Fruit fly (Drosophila melanogaster) whole organism, prepupa: ENCODE data around the gene CG12402.
A peak's percentile ranks its signal among the peaks of the same experiment; 100 is the strongest.

Source experiments
- Blimp-1 ChIP-seq: fragments of 200-800 bp; sonication (Bioruptor generic); optimal IDR thresholded peaks from 3 replicates; lab custom pipeline; 2017; ENCODE audit warnings: missing biosample characterization, missing genetic modification characterization, mild to moderate bottlenecking, moderate library complexity, missing genetic modification reagents
- CG10631 ChIP-seq: fragments of 200-800 bp; sonication (Bioruptor generic); optimal IDR thresholded peaks from 2 replicates; lab custom pipeline; 2016; ENCODE audit warnings: missing biosample characterization, missing genetic modification characterization
- CG10669 ChIP-seq: fragments of 200-800 bp; sonication (Bioruptor generic); optimal IDR thresholded peaks from 3 replicates; lab custom pipeline; 2018; ENCODE audit warnings: missing biosample characterization, mild to moderate bottlenecking, missing genetic modification characterization, moderate library complexity
- CG11294 ChIP-seq: fragments of 200-800 bp; sonication (Bioruptor generic); IDR thresholded peaks from 2 replicates; pipeline ENCODE4 v1.3.6; 2022; ENCODE audit warnings: missing biosample characterization, missing genetic modification characterization
- CG11762 ChIP-seq: fragments of 200-800 bp; sonication (Bioruptor generic); optimal IDR thresholded peaks from 3 replicates; lab custom pipeline; 2016; ENCODE audit warnings: missing biosample characterization, missing genetic modification characterization; ENCODE audit not compliant: insufficient read depth
- CG15336 ChIP-seq: fragments of 200-800 bp; sonication (Bioruptor generic); IDR thresholded peaks from 2 replicates; pipeline ENCODE4 v1.3.6; 2022; ENCODE audit warnings: missing biosample characterization, missing genetic modification characterization
- CG16779 ChIP-seq: fragments of 200-800 bp; sonication (Bioruptor generic); optimal IDR thresholded peaks from 3 replicates; lab custom pipeline; 2017; ENCODE audit warnings: missing biosample characterization, mild to moderate bottlenecking, missing genetic modification characterization
- CG31627 ChIP-seq: fragments of 200-800 bp; sonication (Bioruptor generic); optimal IDR thresholded peaks from 3 replicates; lab custom pipeline; 2016; ENCODE audit warnings: missing biosample characterization, missing genetic modification characterization
- CG34406 ChIP-seq: fragments of 200-800 bp; sonication (Bioruptor generic); optimal IDR thresholded peaks from 3 replicates; lab custom pipeline; 2016; ENCODE audit warnings: missing biosample characterization, missing genetic modification characterization
- CG4318 ChIP-seq: fragments of 200-800 bp; sonication (Bioruptor generic); optimal IDR thresholded peaks from 3 replicates; lab custom pipeline; 2017; ENCODE audit warnings: missing biosample characterization, mild to moderate bottlenecking, missing genetic modification characterization
- CG6163 ChIP-seq: fragments of 200-800 bp; sonication (Bioruptor generic); IDR thresholded peaks from 3 replicates; pipeline ENCODE4 v1.3.6; 2022; ENCODE audit warnings: missing biosample characterization, missing genetic modification characterization
- CG6276 ChIP-seq: fragments of 200-800 bp; sonication (Bioruptor generic); optimal IDR thresholded peaks from 2 replicates; lab custom pipeline; 2017; ENCODE audit warnings: missing biosample characterization, mild to moderate bottlenecking, missing genetic modification characterization
- CG6808 ChIP-seq: fragments of 200-800 bp; sonication (Bioruptor generic); optimal IDR thresholded peaks from 3 replicates; lab custom pipeline; 2017; ENCODE audit warnings: missing biosample characterization, missing genetic modification characterization, mild to moderate bottlenecking, moderate library complexity, missing genetic modification reagents
- CG6854 ChIP-seq: fragments of 200-800 bp; sonication (Bioruptor generic); optimal IDR thresholded peaks from 2 replicates; lab custom pipeline; 2017; ENCODE audit warnings: missing biosample characterization, mild to moderate bottlenecking, missing genetic modification characterization
- CG7368 ChIP-seq: fragments of 200-800 bp; sonication (Bioruptor generic); optimal IDR thresholded peaks from 3 replicates; lab custom pipeline; 2016; ENCODE audit warnings: missing biosample characterization, missing genetic modification characterization
- CG8119 ChIP-seq: fragments of 200-800 bp; sonication (Bioruptor generic); IDR thresholded peaks from 3 replicates; pipeline ENCODE4 v1.3.6; 2022; ENCODE audit warnings: missing biosample characterization, missing genetic modification characterization
- CG8632 ChIP-seq: fragments of 200-800 bp; sonication (Bioruptor generic); optimal IDR thresholded peaks from 3 replicates; lab custom pipeline; 2016; ENCODE audit warnings: missing biosample characterization, missing genetic modification characterization
- CG9139 ChIP-seq: fragments of 200-800 bp; sonication (Bioruptor generic); optimal IDR thresholded peaks from 3 replicates; lab custom pipeline; 2017; ENCODE audit warnings: missing biosample characterization, mild to moderate bottlenecking, missing genetic modification characterization
- Eip75B ChIP-seq: fragments of 200-800 bp; sonication (Bioruptor generic); optimal IDR thresholded peaks from 3 replicates; lab custom pipeline; 2016; ENCODE audit warnings: missing biosample characterization, missing genetic modification characterization
- Eip78C ChIP-seq: fragments of 200-800 bp; sonication (Bioruptor generic); peaks from one replicate; lab custom pipeline; 2016; ENCODE audit warnings: missing biosample characterization, missing genetic modification characterization
- Eip93F ChIP-seq: fragments of 200-800 bp; sonication (Bioruptor generic); optimal IDR thresholded peaks from 2 replicates; lab custom pipeline; 2016; ENCODE audit warnings: missing biosample characterization, mild to moderate bottlenecking, missing genetic modification characterization
- Ets21C ChIP-seq: fragments of 200-800 bp; sonication (Bioruptor generic); optimal IDR thresholded peaks from 3 replicates; lab custom pipeline; 2016; ENCODE audit warnings: missing biosample characterization, missing genetic modification characterization
- Ets96B ChIP-seq: fragments of 200-800 bp; optimal IDR thresholded peaks from 2 replicates; lab custom pipeline; 2019; ENCODE audit warnings: missing biosample characterization, mild to moderate bottlenecking, missing genetic modification characterization, moderate library complexity
- Gug ChIP-seq: fragments of 200-800 bp; sonication (Bioruptor generic); IDR thresholded peaks from 2 replicates; pipeline ENCODE4 v1.3.6; 2022; ENCODE audit warnings: missing biosample characterization, missing genetic modification characterization
- Hr38 ChIP-seq: sonication (Bioruptor generic); optimal IDR thresholded peaks from 2 replicates; lab custom pipeline; 2016; ENCODE audit warnings: missing biosample characterization, missing genetic modification characterization
- Hr4 ChIP-seq: fragments of 200-800 bp; sonication (Bioruptor generic); optimal IDR thresholded peaks from 3 replicates; lab custom pipeline; 2016; ENCODE audit warnings: missing biosample characterization, missing genetic modification characterization
- Lpt ChIP-seq: fragments of 200-800 bp; sonication (Bioruptor generic); optimal IDR thresholded peaks from 3 replicates; lab custom pipeline; 2016; ENCODE audit warnings: missing biosample characterization, missing genetic modification characterization
- Met ChIP-seq: fragments of 200-800 bp; sonication (Bioruptor generic); optimal IDR thresholded peaks from 3 replicates; lab custom pipeline; 2016; ENCODE audit warnings: missing biosample characterization, missing genetic modification characterization
- Smox ChIP-seq: fragments of 200-800 bp; sonication (Bioruptor generic); optimal IDR thresholded peaks from 3 replicates; lab custom pipeline; 2016; ENCODE audit warnings: missing biosample characterization, missing genetic modification characterization
- Sox14 ChIP-seq: fragments of 200-800 bp; sonication (Bioruptor generic); optimal IDR thresholded peaks from 3 replicates; lab custom pipeline; 2016; ENCODE audit warnings: missing biosample characterization, missing genetic modification characterization
- achi ChIP-seq: fragments of 200-800 bp; sonication (Bioruptor generic); optimal IDR thresholded peaks from 3 replicates; lab custom pipeline; 2016; ENCODE audit warnings: missing biosample characterization, missing genetic modification characterization
- acj6 ChIP-seq: fragments of 200-800 bp; sonication (Bioruptor generic); optimal IDR thresholded peaks from 3 replicates; lab custom pipeline; 2016; ENCODE audit warnings: missing biosample characterization, missing genetic modification characterization
- cyc ChIP-seq: fragments of 200-800 bp; sonication (Bioruptor generic); optimal IDR thresholded peaks from 3 replicates; lab custom pipeline; 2016; ENCODE audit warnings: missing biosample characterization, missing genetic modification characterization
- dac ChIP-seq: fragments of 200-800 bp; sonication (Bioruptor generic); optimal IDR thresholded peaks from 2 replicates; lab custom pipeline; 2017; ENCODE audit warnings: missing biosample characterization, mild to moderate bottlenecking, missing genetic modification characterization
- dsx ChIP-seq: fragments of 200-800 bp; optimal IDR thresholded peaks from 3 replicates; lab custom pipeline; 2019; ENCODE audit warnings: missing biosample characterization, mild to moderate bottlenecking, missing genetic modification characterization, moderate library complexity; ENCODE audit not compliant: poor library complexity, severe bottlenecking
- eg ChIP-seq: fragments of 200-800 bp; sonication (Bioruptor generic); IDR thresholded peaks from 3 replicates; pipeline ENCODE4 v1.3.6; 2022; ENCODE audit warnings: missing biosample characterization, missing genetic modification characterization
- esn ChIP-seq: fragments of 200-800 bp; sonication (Bioruptor generic); optimal IDR thresholded peaks from 2 replicates; lab custom pipeline; 2016; ENCODE audit warnings: missing biosample characterization, mild to moderate bottlenecking, missing genetic modification characterization, moderate library complexity
- fd85E ChIP-seq: fragments of 200-800 bp; sonication (Bioruptor generic); optimal IDR thresholded peaks from 3 replicates; lab custom pipeline; 2016; ENCODE audit warnings: missing biosample characterization, missing genetic modification characterization
- fkh ChIP-seq: fragments of 200-800 bp; sonication (Bioruptor generic); optimal IDR thresholded peaks from 3 replicates; lab custom pipeline; 2017; ENCODE audit warnings: missing biosample characterization, mild to moderate bottlenecking, missing genetic modification characterization, moderate library complexity
- lz ChIP-seq: fragments of 200-800 bp; sonication (Bioruptor generic); optimal IDR thresholded peaks from 3 replicates; lab custom pipeline; 2016; ENCODE audit warnings: missing biosample characterization, missing genetic modification characterization
- pdm3 ChIP-seq: fragments of 200-800 bp; sonication (Bioruptor generic); optimal IDR thresholded peaks from 3 replicates; lab custom pipeline; 2016; ENCODE audit warnings: missing biosample characterization, missing genetic modification characterization
- salr ChIP-seq, 2 experiments: fragments of 200-800 bp; sonication (Bioruptor generic); optimal IDR thresholded peaks; 3 replicates each; lab custom pipeline; 2016 to 2018; ENCODE audit warnings: missing biosample characterization in 2 of 2, missing genetic modification characterization in 2 of 2, mild to moderate bottlenecking in 1 of 2
- spab ChIP-seq: fragments of 200-800 bp; sonication (Bioruptor generic); optimal IDR thresholded peaks from 2 replicates; lab custom pipeline; 2017; ENCODE audit warnings: missing biosample characterization, mild to moderate bottlenecking, missing genetic modification characterization, missing genetic modification reagents
- svp ChIP-seq: fragments of 200-800 bp; sonication (Bioruptor generic); peaks from one replicate; lab custom pipeline; 2016; ENCODE audit warnings: missing biosample characterization, missing genetic modification characterization

The CG12402 gene

DNA sequence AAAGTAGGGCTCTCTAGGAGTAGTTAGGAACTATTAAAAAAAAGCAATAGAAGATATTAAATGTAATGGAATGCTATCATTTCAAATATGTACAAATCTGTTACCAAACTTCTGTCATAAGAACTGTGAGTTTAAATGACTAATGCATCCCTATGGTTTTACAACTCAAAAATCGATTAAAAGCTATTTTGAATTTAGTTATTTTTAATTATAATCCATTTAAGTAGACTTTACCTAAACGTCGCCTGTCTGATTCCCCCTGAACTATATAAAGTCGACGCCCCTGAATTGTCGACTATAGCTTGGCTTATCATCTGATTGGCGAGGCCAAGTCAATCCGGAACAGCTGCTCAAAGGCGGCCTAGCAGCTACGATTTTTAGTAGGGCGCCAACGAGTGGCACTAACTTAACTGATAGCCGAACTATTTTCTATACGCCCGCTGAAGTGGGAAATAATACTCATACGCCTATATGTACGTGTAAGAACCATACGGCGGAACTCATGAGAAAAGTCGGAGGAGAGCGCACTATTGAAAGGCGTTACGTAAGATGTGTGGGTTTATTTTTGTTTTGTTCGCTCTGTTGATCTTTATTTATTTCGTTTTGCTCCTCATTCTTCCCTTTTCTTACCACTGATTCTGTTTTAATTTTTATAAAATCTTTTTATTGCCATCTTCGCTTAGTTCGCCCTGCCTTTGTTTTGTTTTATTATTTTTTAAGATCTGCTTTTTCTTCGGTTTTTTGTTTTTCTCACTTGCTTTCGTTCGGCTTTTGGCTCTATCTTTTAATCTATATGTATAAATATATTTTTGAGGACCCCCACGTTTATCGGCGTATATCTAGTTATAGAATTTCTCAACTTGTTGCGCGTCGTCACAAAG, 45.9 kb downstream of the CG12402 start (continued):
- TF ChIP-seq cyc (GFP tag; lab: Kevin White, UChicago): peak; percentile 48
- TF ChIP-seq Ets21C (GFP tag; lab: Kevin White, UChicago): peak; percentile 34
- peak; percentile 93 for TF ChIP-seq Eip78C
- no peak for TF ChIP-seq CG6854 (GFP tag; lab: Kevin White, UChicago)
- peak; percentile 60 for TF ChIP-seq CG10631
- TF ChIP-seq Gug (GFP tag; lab: Robert Waterston, UW): no peak
- peak; percentile 76 for TF ChIP-seq achi (GFP tag; lab: Kevin White, UChicago)
- TF ChIP-seq Lpt: no peak
- peak; percentile 38 for TF ChIP-seq CG4318
- peak; percentile 43 for TF ChIP-seq CG6163 (GFP tag; lab: Robert Waterston, UW)
- no peak for TF ChIP-seq CG6276

DNA sequence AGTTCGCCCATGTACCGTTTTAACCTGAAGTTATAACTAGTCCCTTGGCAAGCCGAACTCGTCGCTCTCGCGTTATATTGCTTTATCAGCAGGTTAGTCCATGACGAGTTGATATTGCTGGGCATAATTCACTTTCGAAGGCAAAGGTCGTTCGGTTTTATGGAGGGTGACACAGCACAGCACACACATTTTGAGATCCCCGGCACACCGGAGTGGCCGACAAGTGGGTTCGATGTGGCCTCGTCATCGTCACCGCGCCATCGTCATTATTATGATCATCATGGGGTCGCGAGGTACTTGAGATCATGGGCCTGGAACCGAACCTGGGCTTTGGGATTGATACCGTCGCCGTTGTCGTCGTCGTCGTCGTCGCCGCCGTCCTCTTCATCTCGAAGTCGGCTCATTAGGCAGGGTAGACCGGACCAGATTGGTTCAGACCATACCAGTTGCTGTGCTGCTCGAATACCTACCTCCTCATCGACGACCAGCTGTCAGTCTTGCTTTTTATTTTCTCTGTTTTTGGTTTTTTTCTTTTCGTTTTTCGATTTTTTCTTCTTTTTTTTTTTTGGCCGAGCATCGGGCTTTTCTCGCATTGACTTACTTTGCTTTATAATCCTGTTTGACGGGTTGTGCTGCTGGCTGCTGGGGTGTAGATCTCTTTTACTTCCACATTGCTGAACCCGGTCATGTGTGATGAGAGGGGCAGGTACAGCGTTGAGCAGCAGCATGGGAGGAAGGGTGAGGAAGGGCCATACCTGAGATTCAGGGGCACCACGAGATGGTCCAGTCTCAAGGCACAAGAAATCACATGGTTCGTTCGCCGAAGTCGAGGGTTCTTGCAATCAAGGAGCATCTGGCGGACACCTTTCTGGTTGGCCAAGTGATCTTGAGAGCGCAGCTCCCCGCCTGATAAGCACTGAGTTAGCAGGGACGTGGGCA, 46.8 kb downstream of the CG12402 start:
- TF ChIP-seq CG6276 (peak; percentile 92), CG6808 (peak; percentile 96), CG15336 (GFP tag; lab: Robert Waterston, UW) (peak; percentile 95), spab (GFP tag; lab: Kevin White, UChicago) (peak; percentile 90), Smox (GFP tag; lab: Kevin White, UChicago) (no peak), Eip75B (GFP tag; lab: Kevin White, UChicago) (peak; percentile 82), CG8119 (peak; percentile 97), CG6854 (GFP tag; lab: Kevin White, UChicago) (peak; percentile 97), CG31627 (GFP tag; lab: Kevin White, UChicago) (no peak), CG8632 (GFP tag; lab: Kevin White, UChicago) (peak; percentile 83), CG16779 (tag; lab: Kevin White, UChicago) (peak; percentile 98), fkh (GFP tag; lab: Kevin White, UChicago) (no peak), svp (GFP tag; lab: Kevin White, UChicago) (peak; percentile 84), Gug (GFP tag; lab: Robert Waterston, UW) (peak; percentile 54; the same call in 1 of the 2 replicates), lz (no peak), dsx (GFP tag; lab: Kevin White, UChicago) (peak; percentile 84), CG6163 (GFP tag; lab: Robert Waterston, UW) (peak; percentile 98), Hr4 (GFP tag; lab: Kevin White, UChicago) (peak; percentile 27), CG11294 (peak; percentile 28; the same call in 1 of the 2 replicates), Blimp-1 (GFP tag; lab: Kevin White, UChicago) (no peak), fd85E (GFP tag; lab: Kevin White, UChicago) (peak; percentile 82), CG34406 (GFP tag; lab: Kevin White, UChicago) (peak; percentile 83), Sox14 (GFP tag; lab: Kevin White, UChicago) (peak; percentile 26), eg (GFP tag; lab: Robert Waterston, UW) (peak; percentile 97), CG11762 (peak; percentile 74), Ets96B (peak; percentile 69), pdm3 (GFP tag; lab: Kevin White, UChicago) (peak; percentile 76), Ets21C (GFP tag; lab: Kevin White, UChicago) (no peak), CG10631 (peak; percentile 40), acj6 (GFP tag; lab: Kevin White, UChicago) (peak; percentile 24), CG4318 (no peak), Hr38 (GFP tag; lab: Kevin White, UChicago) (peak; percentile 8), CG10669 (peak; percentile 67), CG7368 (GFP tag; lab: Kevin White, UChicago) (peak; percentile 74), Met (GFP tag; lab: Kevin White, UChicago) (peak; percentile 44), esn (peak; percentile 16), Lpt (peak; percentile 94), salr (GFP tag; optimal IDR thresholded peaks at IDR 0.05; lab: Kevin White, UChicago) (peak; percentile 72 to 82), CG9139 (GFP tag; lab: Kevin White, UChicago) (peak; percentile 99), dac (GFP tag; lab: Kevin White, UChicago) (peak; percentile 41), Eip93F (GFP tag; lab: Kevin White, UChicago) (peak; percentile 86)
